Worm (Caenorhabditis elegans): ENCODE measurements around the gene ZK863.1.
"Not testable (repeated sequence)": the region's sequence is repeated elsewhere in the genome, so short reads cannot be mapped to it uniquely, and the experiment has no call there.

The ZK863.1 gene

ce11 chrV:12130688-12131087 lies 39.3 kb downstream of the ZK863.1 start, which contains the start of gene C27A7.6:
Gene C27A7.6 (minus strand): TSS chrV:12130788.
- not testable (repeated sequence) for TF ChIP-seq egrh-3 (GFP tag; IDR thresholded peaks at IDR 0.05); ztf-3 (GFP tag; optimal IDR thresholded peaks at IDR 0.05); snpc-1.1 (tag; optimal IDR thresholded peaks at IDR 0.05; ENCODE audit: insufficient read depth)

DNA sequence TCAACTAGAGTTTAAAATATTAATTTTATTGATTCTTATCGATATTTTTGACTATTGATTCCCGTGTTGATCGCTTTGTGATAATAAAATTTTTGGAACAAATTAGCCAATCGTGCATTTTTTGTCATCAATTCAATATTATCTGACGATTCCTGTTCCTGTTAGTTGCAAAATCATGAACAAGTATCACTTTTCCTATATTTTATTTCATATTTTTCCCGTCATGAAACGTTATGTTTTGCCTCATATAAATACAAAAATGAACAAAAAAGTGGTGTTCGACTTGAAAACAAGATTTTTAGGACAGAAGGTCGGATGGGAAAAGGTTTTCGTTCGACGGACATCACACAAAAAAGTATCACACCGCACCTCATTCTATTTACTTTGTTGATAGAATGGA lies 48.7 kb downstream of the ZK863.1 start, which contains the start of gene C13C4.6:
TSS of gene C13C4.6 (plus strand) at position 301 of the 400 bp plus-strand sequence.
- TF ChIP-seq ztf-3 (GFP tag; optimal IDR thresholded peaks at IDR 0.05) = no peak
- no peak for TF ChIP-seq F55B11.4 (tag; optimal IDR thresholded peaks at IDR 0.05; ENCODE audit: borderline replicate concordance, insufficient read depth)

DNA sequence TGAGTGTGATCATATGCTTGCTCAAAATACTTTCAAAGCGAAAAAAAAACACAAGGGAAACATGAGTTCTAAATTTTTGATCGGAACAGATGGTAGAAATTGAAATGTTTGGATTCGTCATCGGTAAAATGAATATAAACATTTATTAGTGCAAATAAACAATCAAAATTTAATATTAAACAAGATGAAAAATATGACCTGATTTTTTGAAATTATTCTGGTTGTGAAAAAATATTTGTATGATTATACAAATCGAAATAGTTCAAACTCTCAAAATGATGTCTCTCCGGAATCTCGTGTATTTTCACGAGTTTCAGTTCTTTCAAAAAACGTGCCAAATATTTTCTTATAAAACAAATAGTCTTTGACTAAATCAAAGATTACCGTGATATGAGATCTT lies 49.6 kb downstream of the ZK863.1 start, which contains the start of gene C13C4.7:
TSS of gene C13C4.7 (minus strand) at position 101 of the 400 bp plus-strand sequence.
- no peak for TF ChIP-seq somi-1 (GFP tag; optimal IDR thresholded peaks at IDR 0.05)
- no peak for TF ChIP-seq let-526 (GFP tag; IDR thresholded peaks at IDR 0.05)
- TF ChIP-seq madf-10 (tag; optimal IDR thresholded peaks at IDR 0.05) = no peak

Measured in whole organism, young adult.